Worm (Caenorhabditis elegans) whole organism, L1 larva: Measurements from ENCODE around the gene stdh-3.
A peak's percentile ranks its signal among the peaks of the same experiment; 100 is the strongest.

Experiments used
- alr-1 ChIP-seq: fragments of 200-800 bp; sonication (Bioruptor generic); optimal IDR thresholded peaks from 2 replicates; lab custom pipeline; 2018; ENCODE audit warnings: borderline replicate concordance, mild to moderate bottlenecking, missing genetic modification characterization, missing compliant biosample characterization
- ama-1 ChIP-seq: fragments of 150-350 bp; optimal IDR thresholded peaks from 2 replicates; lab custom pipeline; 2014
- ceh-63 ChIP-seq: fragments of 200-800 bp; sonication (Bioruptor generic); optimal IDR thresholded peaks from 2 replicates; lab custom pipeline; 2018; ENCODE audit warnings: mild to moderate bottlenecking, missing genetic modification characterization, missing compliant biosample characterization
- ces-1 ChIP-seq: fragments of 150-350 bp; optimal IDR thresholded peaks from 2 replicates; lab custom pipeline; 2014; ENCODE audit warnings: missing biosample characterization, missing genetic modification reagents, missing genetic modification characterization
- dpl-1 ChIP-seq, 3 experiments: fragments of 150-350 bp in 2 of 3; sonication (generic microtip) in 1 of 3; optimal IDR thresholded peaks; 2 replicates each; lab custom pipeline; 2014 to 2017; ENCODE audit warnings: missing biosample characterization in 3 of 3, missing genetic modification characterization in 3 of 3, missing genetic modification reagents in 3 of 3
- egl-13 ChIP-seq: sonication (generic microtip); optimal IDR thresholded peaks from 2 replicates; lab custom pipeline; 2016; ENCODE audit warnings: missing genotype, missing genetic modification reagents, missing genetic modification characterization, missing compliant biosample characterization
- elt-3 ChIP-seq, 6 experiments: fragments of 150-350 bp in 1 of 6; sonication (generic microtip); optimal IDR thresholded peaks; 2 replicates each; lab custom pipeline; 2017 to 2018; ENCODE audit warnings: missing biosample characterization in 6 of 6, missing genetic modification characterization in 6 of 6, inconsistent platforms in 1 of 6
- ets-5 ChIP-seq: fragments of 200-800 bp; sonication (Bioruptor generic); IDR thresholded peaks from 2 replicates; pipeline ENCODE4 v1.3.6; 2022; ENCODE audit warnings: missing genetic modification characterization, missing compliant biosample characterization
- grh-1 ChIP-seq: fragments of 200-800 bp; sonication (Bioruptor generic); IDR thresholded peaks from 2 replicates; pipeline ENCODE4 v1.3.6; 2022; ENCODE audit warnings: missing genetic modification reagents, missing genetic modification characterization, missing compliant biosample characterization
- hlh-17 ChIP-seq: fragments of 200-800 bp; sonication (Bioruptor generic); optimal IDR thresholded peaks from 2 replicates; lab custom pipeline; 2018; ENCODE audit warnings: missing genetic modification characterization, mild to moderate bottlenecking, missing compliant biosample characterization, moderate library complexity, borderline replicate concordance
- hpl-2 ChIP-seq: fragments of 150-350 bp; optimal IDR thresholded peaks from 2 replicates; lab custom pipeline; 2014; ENCODE audit warnings: missing biosample characterization, missing genetic modification reagents, missing genetic modification characterization
- isw-1 ChIP-seq: fragments of 200-800 bp; sonication (Bioruptor generic); IDR thresholded peaks from 2 replicates; pipeline ENCODE4 v1.3.6; 2022; ENCODE audit warnings: missing genetic modification characterization, missing compliant biosample characterization
- lin-14 ChIP-seq: fragments of 200-800 bp; sonication (Bioruptor generic); optimal IDR thresholded peaks from 2 replicates; lab custom pipeline; 2018; ENCODE audit warnings: mild to moderate bottlenecking, missing genetic modification characterization, moderate library complexity, missing compliant biosample characterization
- lin-35 ChIP-seq, 2 experiments: fragments of 150-350 bp; optimal IDR thresholded peaks; 2 replicates each; lab custom pipeline; 2014; ENCODE audit warnings: missing biosample characterization in 2 of 2, missing genetic modification characterization in 2 of 2, missing genetic modification reagents in 2 of 2
- mab-9 ChIP-seq: fragments of 200-800 bp; sonication (Bioruptor generic); IDR thresholded peaks from 2 replicates; pipeline ENCODE4 v1.3.6; 2022; ENCODE audit warnings: missing genetic modification reagents, missing genetic modification characterization, missing compliant biosample characterization
- mef-2 ChIP-seq: fragments of 150-350 bp; optimal IDR thresholded peaks from 2 replicates; lab custom pipeline; 2014; ENCODE audit warnings: missing biosample characterization, missing genetic modification characterization
- nhr-11 ChIP-seq: fragments of 150-350 bp; optimal IDR thresholded peaks from 2 replicates; lab custom pipeline; 2014; ENCODE audit warnings: missing biosample characterization, missing genetic modification characterization
- nhr-12 ChIP-seq: sonication (generic microtip); optimal IDR thresholded peaks from 2 replicates; lab custom pipeline; 2017; ENCODE audit warnings: missing biosample characterization, missing genetic modification characterization
- nhr-20 ChIP-seq: sonication (generic microtip); optimal IDR thresholded peaks from 2 replicates; lab custom pipeline; 2016; ENCODE audit warnings: mild to moderate bottlenecking, missing genetic modification characterization, missing compliant biosample characterization
- nhr-28 ChIP-seq: fragments of 150-350 bp; optimal IDR thresholded peaks from 2 replicates; lab custom pipeline; 2014; ENCODE audit warnings: missing biosample characterization, missing genetic modification characterization
- nhr-47 ChIP-seq: sonication (generic microtip); optimal IDR thresholded peaks from 2 replicates; lab custom pipeline; 2016; ENCODE audit warnings: mild to moderate bottlenecking, missing genetic modification characterization, moderate library complexity, missing compliant biosample characterization
- nhr-71 ChIP-seq: sonication (generic microtip); optimal IDR thresholded peaks from 2 replicates; lab custom pipeline; 2016; ENCODE audit warnings: mild to moderate bottlenecking, missing genetic modification characterization, moderate library complexity, missing compliant biosample characterization
- nhr-84 ChIP-seq: sonication (generic microtip); optimal IDR thresholded peaks from 2 replicates; lab custom pipeline; 2017; ENCODE audit warnings: missing biosample characterization, missing genetic modification characterization
- nhr-90 ChIP-seq: sonication (generic microtip); optimal IDR thresholded peaks from 2 replicates; lab custom pipeline; 2016; ENCODE audit warnings: mild to moderate bottlenecking, missing genetic modification characterization, missing compliant biosample characterization; ENCODE audit not compliant: poor library complexity
- pag-3 ChIP-seq: sonication (generic microtip); optimal IDR thresholded peaks from 2 replicates; lab custom pipeline; 2017; ENCODE audit warnings: missing genetic modification characterization, mild to moderate bottlenecking, missing compliant biosample characterization, antibody characterized with exemption, borderline replicate concordance; ENCODE audit not compliant: insufficient read depth
- pqm-1 ChIP-seq: sonication (generic microtip); optimal IDR thresholded peaks from 3 replicates; lab custom pipeline; 2017; ENCODE audit warnings: missing biosample characterization, missing genetic modification characterization
- snpc-4 ChIP-seq: fragments of 150-350 bp; optimal IDR thresholded peaks from 2 replicates; lab custom pipeline; 2014; ENCODE audit warnings: missing biosample characterization, missing genetic modification characterization
- sox-4 ChIP-seq: sonication (generic microtip); optimal IDR thresholded peaks from 2 replicates; lab custom pipeline; 2016; ENCODE audit warnings: missing genetic modification characterization, missing compliant biosample characterization
- sup-37 ChIP-seq: fragments of 200-800 bp; sonication (Bioruptor generic); optimal IDR thresholded peaks from 2 replicates; lab custom pipeline; 2018; ENCODE audit warnings: mild to moderate bottlenecking, missing genetic modification characterization, missing compliant biosample characterization
- swsn-7 ChIP-seq: sonication (generic microtip); optimal IDR thresholded peaks from 2 replicates; lab custom pipeline; 2016; ENCODE audit warnings: missing genetic modification characterization, missing compliant biosample characterization
- tbx-2 ChIP-seq: sonication (generic microtip); optimal IDR thresholded peaks from 2 replicates; lab custom pipeline; 2016; ENCODE audit warnings: missing genetic modification characterization, missing compliant biosample characterization
- tlp-1 ChIP-seq: fragments of 150-350 bp; optimal IDR thresholded peaks from 2 replicates; lab custom pipeline; 2014; ENCODE audit warnings: missing biosample characterization, missing genetic modification characterization
- unc-130 ChIP-seq: fragments of 150-350 bp; optimal IDR thresholded peaks from 2 replicates; lab custom pipeline; 2017; ENCODE audit warnings: missing biosample characterization, missing genetic modification characterization, inconsistent platforms
- unc-98 ChIP-seq: fragments of 200-800 bp; sonication (Bioruptor generic); IDR thresholded peaks from 2 replicates; pipeline ENCODE4 v1.3.6; 2022; ENCODE audit warnings: missing genetic modification characterization, missing compliant biosample characterization
- zip-4 ChIP-seq: fragments of 200-800 bp; sonication (Bioruptor generic); optimal IDR thresholded peaks from 2 replicates; lab custom pipeline; 2018; ENCODE audit warnings: mild to moderate bottlenecking, missing genetic modification characterization, moderate library complexity, missing compliant biosample characterization

stdh-3 gene

ce11 chrV:13929503-13929902 lies 25.1 kb downstream of the stdh-3 start, which contains the start of gene srxa-13:
Gene srxa-13, plus strand, starts transcription at chrV:13929803.
- TF ChIP-seq nhr-47 = no peak
- TF ChIP-seq snpc-4 = no peak
- TF ChIP-seq ets-5 = no peak
- TF ChIP-seq mab-9 = no peak
- no peak for TF ChIP-seq pag-3 (tag; lab: Kevin White, UChicago)
- no peak for TF ChIP-seq tlp-1
- no peak for TF ChIP-seq ces-1 (GFP tag; lab: Kevin White, UChicago)
- TF ChIP-seq nhr-90 (tag; lab: Kevin White, UChicago) = no peak

ce11 chrV:13931225-13931624 lies 26.8 kb downstream of the stdh-3 start, which contains the start of gene C06B3.16:
Gene C06B3.16, plus strand, starts transcription at chrV:13931525.
- TF ChIP-seq lin-14 (GFP tag; lab: Kevin White, UChicago) = no peak
- no peak for TF ChIP-seq unc-130
- no peak for TF ChIP-seq nhr-71 (tag; lab: Kevin White, UChicago)
- no peak for TF ChIP-seq pqm-1 (tag; lab: Kevin White, UChicago)
- TF ChIP-seq swsn-7 (tag; lab: Kevin White, UChicago) = no peak
- TF ChIP-seq snpc-4 = no peak
- TF ChIP-seq sup-37 (GFP tag; lab: Kevin White, UChicago) = no peak
- no peak for TF ChIP-seq zip-4
- TF ChIP-seq sox-4 (tag; lab: Kevin White, UChicago) = no peak
- TF ChIP-seq mab-9 = no peak
- no peak for TF ChIP-seq ets-5
- TF ChIP-seq ama-1 (lab: Kevin White, UChicago) = no peak
- TF ChIP-seq hpl-2 (GFP tag; lab: Kevin White, UChicago) = no peak
- TF ChIP-seq unc-98 = no peak
- TF ChIP-seq nhr-84 (tag; lab: Kevin White, UChicago) = no peak

DNA sequence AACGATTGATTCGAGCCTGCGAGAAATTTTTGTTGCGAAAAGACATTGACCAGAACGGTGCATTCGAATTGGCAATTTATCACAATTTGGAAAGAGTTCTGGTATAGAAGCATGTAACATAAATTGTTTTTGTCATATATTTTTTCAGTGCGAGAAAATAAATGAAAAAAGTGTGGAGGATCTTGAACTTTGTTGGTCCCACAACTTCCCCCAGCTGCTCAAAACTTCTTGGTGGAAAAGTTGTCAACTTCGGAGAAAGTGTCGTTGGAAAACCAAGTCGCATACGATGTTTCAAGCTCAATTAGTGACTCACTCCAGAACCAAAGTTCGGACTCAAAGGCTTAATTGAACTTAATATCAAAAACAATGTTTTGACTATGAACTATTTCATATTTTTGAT lies 27.5 kb downstream of the stdh-3 start:
- no peak for TF ChIP-seq hlh-17 (GFP tag; lab: Kevin White, UChicago)
- no peak for TF ChIP-seq nhr-90 (tag; lab: Kevin White, UChicago)
- TF ChIP-seq hpl-2 (GFP tag; lab: Kevin White, UChicago) = no peak
- no peak for TF ChIP-seq dpl-1 (GFP tag; optimal IDR thresholded peaks at IDR 0.05; lab: Kevin White, UChicago)
- no peak for TF ChIP-seq egl-13 (tag; lab: Kevin White, UChicago)
- no peak for TF ChIP-seq lin-35 (GFP tag; optimal IDR thresholded peaks at IDR 0.05; lab: Kevin White, UChicago)
- no peak for TF ChIP-seq swsn-7 (tag; lab: Kevin White, UChicago)
- TF ChIP-seq nhr-12 (tag; lab: Kevin White, UChicago) = no peak
- no peak for TF ChIP-seq nhr-11 (tag; lab: Kevin White, UChicago)
- TF ChIP-seq isw-1 (GFP tag; lab: Robert Waterston, UW) = no peak
- TF ChIP-seq mef-2 = no peak
- no peak for TF ChIP-seq ceh-63 (GFP tag; lab: Kevin White, UChicago)
- TF ChIP-seq alr-1 = no peak
- no peak for TF ChIP-seq tbx-2 (tag; lab: Kevin White, UChicago)

- TF ChIP-seq grh-1 (0 out of 2 replicates have a peak, but pooled peaks have one; percentile 25), elt-3 (tag; optimal IDR thresholded peaks at IDR 0.05; lab: Kevin White, UChicago) (peak in 1 of 6 experiments; percentile 40), nhr-28 (tag; lab: Kevin White, UChicago) (no peak), sox-4 (tag; lab: Kevin White, UChicago) (no peak), ama-1 (lab: Kevin White, UChicago) (peak; percentile 30), nhr-20 (peak; percentile 2)
Measured at ce11 chrV:13934545-13934944, 30.1 kb downstream of the stdh-3 start, which contains the start of gene R10D12.1. Gene R10D12.1, minus strand, starts transcription at chrV:13934645.
